Worm (Caenorhabditis elegans) whole organism, mixed stage, embryonic: ENCODE data around the gene set-15.

Experiments used
- M03D4.4 ChIP-seq: sonication (generic microtip); optimal IDR thresholded peaks from 2 replicates; lab custom pipeline; 2017; ENCODE audit warnings: mild to moderate bottlenecking, missing genetic modification characterization, missing compliant biosample characterization
- ceh-39 ChIP-seq: fragments of 150-350 bp; optimal IDR thresholded peaks from 2 replicates; lab custom pipeline; 2014; ENCODE audit warnings: missing biosample characterization, missing genetic modification characterization
- cnd-1 ChIP-seq: fragments of 200-800 bp; sonication (Bioruptor generic); optimal IDR thresholded peaks from 2 replicates; lab custom pipeline; 2018; ENCODE audit warnings: mild to moderate bottlenecking, missing genetic modification characterization, missing compliant biosample characterization
- drap-1 ChIP-seq: fragments of 200-800 bp; sonication (Bioruptor generic); optimal IDR thresholded peaks from 3 replicates; lab custom pipeline; 2018; ENCODE audit warnings: mild to moderate bottlenecking, missing genetic modification characterization, missing compliant biosample characterization
- elt-1 ChIP-seq: sonication (generic microtip); optimal IDR thresholded peaks from 2 replicates; lab custom pipeline; 2017; ENCODE audit warnings: missing genetic modification characterization, mild to moderate bottlenecking, missing compliant biosample characterization, antibody characterized with exemption, moderate library complexity, borderline replicate concordance; ENCODE audit not compliant: insufficient read depth
- elt-3 ChIP-seq: fragments of 150-350 bp; optimal IDR thresholded peaks from 2 replicates; lab custom pipeline; 2014; ENCODE audit warnings: missing biosample characterization, missing genetic modification characterization
- flh-1 ChIP-seq: fragments of 200-800 bp; sonication (Bioruptor generic); optimal IDR thresholded peaks from 2 replicates; lab custom pipeline; 2018; ENCODE audit warnings: mild to moderate bottlenecking, missing genetic modification characterization, moderate library complexity, missing compliant biosample characterization
- ham-2 ChIP-seq: fragments of 200-800 bp; sonication (Bioruptor generic); optimal IDR thresholded peaks from 2 replicates; lab custom pipeline; 2018; ENCODE audit warnings: mild to moderate bottlenecking, missing genetic modification characterization, missing compliant biosample characterization
- hlh-1 ChIP-seq: fragments of 150-350 bp; optimal IDR thresholded peaks from 2 replicates; lab custom pipeline; 2014; ENCODE audit warnings: missing biosample characterization, missing genetic modification reagents, missing genetic modification characterization
- lin-13 ChIP-seq: fragments of 150-350 bp; optimal IDR thresholded peaks from 2 replicates; lab custom pipeline; 2014; ENCODE audit warnings: missing biosample characterization, missing genetic modification characterization
- lin-32 ChIP-seq: fragments of 200-800 bp; sonication (Bioruptor generic); optimal IDR thresholded peaks from 2 replicates; lab custom pipeline; 2018; ENCODE audit warnings: mild to moderate bottlenecking, missing genetic modification characterization, missing compliant biosample characterization
- lsy-2 ChIP-seq: fragments of 150-350 bp; optimal IDR thresholded peaks from 2 replicates; lab custom pipeline; 2014; ENCODE audit warnings: missing biosample characterization, missing genetic modification characterization
- mab-5 ChIP-seq: fragments of 150-350 bp; optimal IDR thresholded peaks from 2 replicates; lab custom pipeline; 2014; ENCODE audit warnings: missing biosample characterization, missing genetic modification characterization
- mep-1 ChIP-seq: fragments of 150-350 bp; optimal IDR thresholded peaks from 2 replicates; lab custom pipeline; 2017; ENCODE audit warnings: missing biosample characterization, missing genetic modification reagents, missing genetic modification characterization, inconsistent platforms
- mls-2 ChIP-seq: sonication (generic microtip); optimal IDR thresholded peaks from 2 replicates; lab custom pipeline; 2016; ENCODE audit warnings: mild to moderate bottlenecking, missing genetic modification characterization, moderate library complexity, missing compliant biosample characterization
- nhr-12 ChIP-seq: fragments of 150-350 bp; optimal IDR thresholded peaks from 2 replicates; lab custom pipeline; 2014; ENCODE audit warnings: missing biosample characterization, missing genetic modification characterization
- nhr-2 ChIP-seq: fragments of 150-350 bp; optimal IDR thresholded peaks from 2 replicates; lab custom pipeline; 2014; ENCODE audit warnings: missing biosample characterization, missing genetic modification characterization
- nhr-237 ChIP-seq: fragments of 150-350 bp; optimal IDR thresholded peaks from 2 replicates; lab custom pipeline; 2014; ENCODE audit warnings: missing biosample characterization, missing genetic modification characterization
- nhr-28 ChIP-seq: fragments of 150-350 bp; optimal IDR thresholded peaks from 2 replicates; lab custom pipeline; 2014; ENCODE audit warnings: missing biosample characterization, missing genetic modification characterization
- nhr-76 ChIP-seq: sonication (generic microtip); optimal IDR thresholded peaks from 2 replicates; lab custom pipeline; 2017; ENCODE audit warnings: missing biosample characterization, missing genetic modification characterization
- pha-4 ChIP-seq: fragments of 150-350 bp; optimal IDR thresholded peaks from 2 replicates; lab custom pipeline; 2018; ENCODE audit warnings: missing biosample characterization, missing genetic modification reagents, missing genetic modification characterization
- sem-2 ChIP-seq: fragments of 200-800 bp; sonication (Bioruptor generic); optimal IDR thresholded peaks from 2 replicates; lab custom pipeline; 2018; ENCODE audit warnings: mild to moderate bottlenecking, missing genetic modification characterization, missing compliant biosample characterization
- snpc-4 ChIP-seq: fragments of 150-350 bp; optimal IDR thresholded peaks from 2 replicates; lab custom pipeline; 2014; ENCODE audit warnings: missing biosample characterization, missing genetic modification characterization
- sptf-1 ChIP-seq: sonication (generic microtip); optimal IDR thresholded peaks from 2 replicates; lab custom pipeline; 2017; ENCODE audit warnings: mild to moderate bottlenecking, missing genetic modification characterization, moderate library complexity, missing compliant biosample characterization
- unc-120 ChIP-seq: sonication (generic microtip); optimal IDR thresholded peaks from 2 replicates; lab custom pipeline; 2017; ENCODE audit warnings: missing genetic modification characterization, missing compliant biosample characterization; ENCODE audit not compliant: poor library complexity, severe bottlenecking
- unc-39 ChIP-seq: fragments of 150-350 bp; optimal IDR thresholded peaks from 2 replicates; lab custom pipeline; 2014; ENCODE audit warnings: missing biosample characterization, missing genetic modification characterization
- unc-62 ChIP-seq: fragments of 150-350 bp; optimal IDR thresholded peaks from 2 replicates; lab custom pipeline; 2014; ENCODE audit warnings: missing biosample characterization, missing genetic modification reagents, missing genetic modification characterization
- ztf-11 ChIP-seq: fragments of 150-350 bp; optimal IDR thresholded peaks from 2 replicates; lab custom pipeline; 2014; ENCODE audit warnings: missing biosample characterization, missing genetic modification characterization

Gene set-15

ce11 chrIV:4811863-4812262, 31.8 kb upstream of the set-15 start, which contains the start of gene srw-95:
Gene srw-95, plus strand, starts transcription at chrIV:4812075.
- TF ChIP-seq sptf-1 (tag; lab: Kevin White, UChicago) (no peak), sem-2 (GFP tag; lab: Kevin White, UChicago) (no peak), flh-1 (GFP tag; lab: Kevin White, UChicago) (no peak)

ce11 chrIV:4810377-4810984, 30.5 kb upstream of the set-15 start, which contains the start of gene eif-1.A:
Gene eif-1.A, plus strand, starts transcription at chrIV:4810934.
- TF ChIP-seq sem-2 (GFP tag; lab: Kevin White, UChicago) (no peak), nhr-237 (tag; lab: Kevin White, UChicago) (peak; percentile 41), elt-1 (tag; lab: Kevin White, UChicago) (no peak), lin-13 (tag; lab: Kevin White, UChicago) (peak; percentile 44), mls-2 (tag; lab: Kevin White, UChicago) (peak; percentile 2), ham-2 (GFP tag; lab: Kevin White, UChicago) (peak; percentile 11), nhr-2 (tag; lab: Kevin White, UChicago) (no peak), sptf-1 (tag; lab: Kevin White, UChicago) (peak; percentile 22), lin-32 (GFP tag; lab: Kevin White, UChicago) (no peak), hlh-1 (tag; lab: Kevin White, UChicago) (peak; percentile 50), drap-1 (GFP tag; lab: Kevin White, UChicago) (peak; percentile 3), lsy-2 (tag; lab: Kevin White, UChicago) (peak; percentile 75), mep-1 (tag; lab: Kevin White, UChicago) (peak; percentile 79), pha-4 (tag; lab: Kevin White, UChicago) (peak; percentile 33), ceh-39 (tag; lab: Kevin White, UChicago) (peak; percentile 5)

DNA sequence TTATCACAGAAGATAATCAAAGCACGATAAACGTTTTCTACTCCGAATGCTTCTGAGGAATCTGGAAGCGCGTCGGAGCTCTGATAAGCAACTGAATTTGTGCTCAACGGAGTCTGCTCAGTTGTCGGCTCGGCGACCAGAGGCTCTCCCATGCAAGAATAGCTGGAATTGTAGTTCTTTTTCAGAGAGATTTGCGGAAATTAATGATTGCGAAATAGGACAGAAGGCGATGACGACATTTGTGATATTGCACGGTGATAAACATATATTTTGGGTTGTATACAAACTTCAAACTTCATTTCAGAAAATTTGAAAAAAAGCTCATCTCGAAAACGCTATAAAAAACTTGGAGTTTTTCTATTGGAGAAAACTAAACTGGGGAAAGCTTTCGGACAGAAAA, 29.8 kb upstream of the set-15 start, which contains the start of gene H06H21.37:
Gene H06H21.37, minus strand, starts transcription at position 162 of the 400 bp plus-strand sequence.
- TF ChIP-seq hlh-1 (tag; lab: Kevin White, UChicago) = no peak
- no peak for TF ChIP-seq unc-62 (GFP tag; lab: Kevin White, UChicago)
- no peak for TF ChIP-seq lin-32 (GFP tag; lab: Kevin White, UChicago)

ce11 chrIV:4809397-4809796, 29.4 kb upstream of the set-15 start, which contains the start of gene ubxn-6:
Gene ubxn-6, minus strand, starts transcription at chrIV:4809497.
- TF ChIP-seq ztf-11 (no peak), unc-120 (tag; lab: Kevin White, UChicago) (no peak), unc-62 (GFP tag; lab: Kevin White, UChicago) (no peak), cnd-1 (tag; lab: Kevin White, UChicago) (no peak), mep-1 (tag; lab: Kevin White, UChicago) (no peak), sptf-1 (tag; lab: Kevin White, UChicago) (no peak), lin-32 (GFP tag; lab: Kevin White, UChicago) (no peak), unc-39 (no peak), nhr-2 (tag; lab: Kevin White, UChicago) (no peak)

ce11 chrIV:4807219-4807618, 27.2 kb upstream of the set-15 start, which contains the start of gene H06H21.11:
Gene H06H21.11, minus strand, starts transcription at chrIV:4807319.
- TF ChIP-seq hlh-1 (tag; lab: Kevin White, UChicago) = no peak

ce11 chrIV:4806486-4806885, 26.5 kb upstream of the set-15 start, which contains the start of gene dpf-5:
Gene dpf-5, minus strand, starts transcription at chrIV:4806586.
- no peak for TF ChIP-seq unc-62 (GFP tag; lab: Kevin White, UChicago)
- TF ChIP-seq elt-1 (tag; lab: Kevin White, UChicago) = no peak
- no peak for TF ChIP-seq nhr-76
- no peak for TF ChIP-seq unc-120 (tag; lab: Kevin White, UChicago)
- TF ChIP-seq mep-1 (tag; lab: Kevin White, UChicago) = no peak
- TF ChIP-seq M03D4.4 (tag; lab: Kevin White, UChicago) = no peak
- TF ChIP-seq snpc-4 (tag; lab: Kevin White, UChicago) = no peak
- no peak for TF ChIP-seq mab-5 (tag; lab: Kevin White, UChicago)
- no peak for TF ChIP-seq nhr-28 (tag; lab: Kevin White, UChicago)
- TF ChIP-seq hlh-1 (tag; lab: Kevin White, UChicago) = no peak
- no peak for TF ChIP-seq lin-13 (tag; lab: Kevin White, UChicago)
- no peak for TF ChIP-seq nhr-12 (tag; lab: Kevin White, UChicago)
- TF ChIP-seq elt-3 (tag; lab: Kevin White, UChicago) = no peak
- no peak for TF ChIP-seq sptf-1 (tag; lab: Kevin White, UChicago)
- no peak for TF ChIP-seq cnd-1 (tag; lab: Kevin White, UChicago)
- no peak for TF ChIP-seq ham-2 (GFP tag; lab: Kevin White, UChicago)
